Fruit fly (Drosophila melanogaster) whole organism, embryonic: Measurements from ENCODE around the gene haf.

ENCODE experiments used
- Asciz ChIP-seq: fragments of 200-800 bp; sonication (Bioruptor generic); optimal IDR thresholded peaks from 2 replicates; lab custom pipeline; 2017; ENCODE audit warnings: missing biosample characterization, mild to moderate bottlenecking, missing genetic modification characterization, missing genetic modification reagents
- Awh ChIP-seq: fragments of 200-800 bp; sonication (Bioruptor generic); IDR thresholded peaks from 2 replicates; pipeline ENCODE4, ENCODE4 v1.3.6; 2022; ENCODE audit warnings: missing biosample characterization, missing genetic modification characterization
- Bgb ChIP-seq: fragments of 200-800 bp; sonication (Bioruptor generic); IDR thresholded peaks from 2 replicates; pipeline ENCODE4 v1.3.6; 2022; ENCODE audit warnings: missing biosample characterization, missing genetic modification characterization; ENCODE audit not compliant: partially characterized antibody
- CG10565 ChIP-seq: fragments of 200-800 bp; sonication (Bioruptor generic); optimal IDR thresholded peaks from 3 replicates; lab custom pipeline; 2016; ENCODE audit warnings: missing biosample characterization, mild to moderate bottlenecking, missing genetic modification characterization
- CG10654 ChIP-seq: fragments of 200-800 bp; sonication (Bioruptor generic); optimal IDR thresholded peaks from 2 replicates; lab custom pipeline; 2016; ENCODE audit warnings: missing biosample characterization, missing genetic modification characterization
- CG11085 ChIP-seq: fragments of 200-800 bp; sonication (Bioruptor generic); IDR thresholded peaks from 2 replicates; pipeline ENCODE4 v1.3.6; 2022; ENCODE audit warnings: missing biosample characterization, missing genetic modification characterization
- CG11560 ChIP-seq: fragments of 200-800 bp; sonication (Bioruptor generic); IDR thresholded peaks from 3 replicates; pipeline ENCODE4 v1.3.6; 2022; ENCODE audit warnings: missing biosample characterization, missing genetic modification characterization
- CG11695 ChIP-seq: fragments of 200-800 bp; sonication (Bioruptor generic); IDR thresholded peaks from 3 replicates; pipeline ENCODE4 v1.3.6; 2022; ENCODE audit warnings: missing biosample characterization, missing genetic modification characterization
- CG12155 ChIP-seq: fragments of 200-800 bp; sonication (Bioruptor generic); optimal IDR thresholded peaks from 3 replicates; lab custom pipeline; 2016; ENCODE audit warnings: missing biosample characterization, missing genetic modification characterization
- CG12744 ChIP-seq: fragments of 200-800 bp; sonication (Bioruptor generic); optimal IDR thresholded peaks from 2 replicates; lab custom pipeline; 2016; ENCODE audit warnings: missing biosample characterization, missing genetic modification characterization
- CG14710 ChIP-seq: fragments of 200-800 bp; sonication (Bioruptor generic); optimal IDR thresholded peaks from 3 replicates; lab custom pipeline; 2019; ENCODE audit warnings: missing biosample characterization, mild to moderate bottlenecking, missing genetic modification characterization, moderate library complexity
- CG15011 ChIP-seq: fragments of 200-800 bp; sonication (Bioruptor generic); optimal IDR thresholded peaks from 3 replicates; lab custom pipeline; 2018; ENCODE audit warnings: missing biosample characterization, mild to moderate bottlenecking, missing genetic modification characterization
- CG17186 ChIP-seq: fragments of 200-800 bp; sonication (Bioruptor generic); optimal IDR thresholded peaks from 3 replicates; lab custom pipeline; 2017; ENCODE audit warnings: missing biosample characterization, missing genetic modification reagents, missing genetic modification characterization
- CG17359 ChIP-seq: fragments of 200-800 bp; sonication (Bioruptor generic); optimal IDR thresholded peaks from 3 replicates; lab custom pipeline; 2018; ENCODE audit warnings: missing biosample characterization, mild to moderate bottlenecking, missing genetic modification characterization, moderate library complexity
- CG18599 ChIP-seq: fragments of 200-800 bp; sonication (Bioruptor generic); optimal IDR thresholded peaks from 3 replicates; lab custom pipeline; 2017; ENCODE audit warnings: missing biosample characterization, missing genetic modification characterization, mild to moderate bottlenecking, moderate library complexity, missing genetic modification reagents
- CG2202 ChIP-seq: fragments of 200-800 bp; sonication (Bioruptor generic); optimal IDR thresholded peaks from 2 replicates; lab custom pipeline; 2018; ENCODE audit warnings: missing biosample characterization, mild to moderate bottlenecking, missing genetic modification characterization
- CG2875 ChIP-seq: fragments of 200-800 bp; sonication (Bioruptor generic); optimal IDR thresholded peaks from 2 replicates; lab custom pipeline; 2017; ENCODE audit warnings: missing biosample characterization, mild to moderate bottlenecking, missing genetic modification characterization, missing genetic modification reagents
- CG31365 ChIP-seq: fragments of 200-800 bp; sonication (Bioruptor generic); optimal IDR thresholded peaks from 2 replicates; lab custom pipeline; 2018; ENCODE audit warnings: missing biosample characterization, mild to moderate bottlenecking, missing genetic modification characterization
- CG6683 ChIP-seq: fragments of 200-800 bp; sonication (Bioruptor generic); optimal IDR thresholded peaks from 2 replicates; lab custom pipeline; 2017; ENCODE audit warnings: missing biosample characterization, mild to moderate bottlenecking, missing genetic modification characterization, missing genetic modification reagents
- CG7745 ChIP-seq: fragments of 200-800 bp; sonication (Bioruptor generic); optimal IDR thresholded peaks from 2 replicates; lab custom pipeline; 2018; ENCODE audit warnings: missing biosample characterization, mild to moderate bottlenecking, missing genetic modification characterization, moderate library complexity
- CG8290 ChIP-seq, 3 experiments: fragments of 200-800 bp; sonication (Bioruptor generic); optimal IDR thresholded peaks; 2 replicates each; lab custom pipeline; 2016 to 2019; ENCODE audit warnings: missing biosample characterization in 3 of 3, missing genetic modification characterization in 3 of 3, mild to moderate bottlenecking in 2 of 3, moderate library complexity in 1 of 3
- Dek ChIP-seq: fragments of 200-800 bp; sonication (Bioruptor generic); optimal IDR thresholded peaks from 3 replicates; lab custom pipeline; 2019; ENCODE audit warnings: missing biosample characterization, mild to moderate bottlenecking, missing genetic modification characterization, moderate library complexity
- Dll ChIP-seq: fragments of 200-800 bp; sonication (Bioruptor generic); IDR thresholded peaks from 4 replicates; pipeline ENCODE4 v1.3.6; 2022; ENCODE audit warnings: missing biosample characterization, missing genetic modification characterization; ENCODE audit not compliant: partially characterized antibody
- Mad ChIP-seq: fragments of 200-800 bp; sonication (Bioruptor generic); optimal IDR thresholded peaks from 2 replicates; lab custom pipeline; 2016; ENCODE audit warnings: missing biosample characterization, missing genetic modification characterization
- Myb ChIP-seq: fragments of 200-800 bp; sonication (Bioruptor generic); optimal IDR thresholded peaks from 2 replicates; lab custom pipeline; 2016; ENCODE audit warnings: missing biosample characterization, missing genetic modification characterization
- Poxn ChIP-seq: fragments of 200-800 bp; sonication (Bioruptor generic); IDR thresholded peaks from 2 replicates; pipeline ENCODE4 v1.3.6; 2022; ENCODE audit warnings: missing biosample characterization, missing genetic modification characterization
- Ravus ChIP-seq: fragments of 200-800 bp; sonication (Bioruptor generic); IDR thresholded peaks from 2 replicates; pipeline ENCODE4 v1.3.6; 2022; ENCODE audit warnings: missing biosample characterization, missing genetic modification characterization
- Rx ChIP-seq: fragments of 200-800 bp; sonication (Bioruptor generic); IDR thresholded peaks from 2 replicates; pipeline ENCODE4 v1.3.6; 2022; ENCODE audit warnings: missing biosample characterization, missing genetic modification characterization
- Side ChIP-seq: fragments of 200-800 bp; sonication (Bioruptor generic); optimal IDR thresholded peaks from 2 replicates; lab custom pipeline; 2016; ENCODE audit warnings: missing biosample characterization, missing genetic modification characterization
- Xbp1 ChIP-seq: fragments of 200-800 bp; sonication (Bioruptor generic); optimal IDR thresholded peaks from 3 replicates; lab custom pipeline; 2016; ENCODE audit warnings: missing biosample characterization, mild to moderate bottlenecking, missing genetic modification characterization
- bigmax ChIP-seq: fragments of 200-800 bp; sonication (Bioruptor generic); optimal IDR thresholded peaks from 2 replicates; lab custom pipeline; 2018; ENCODE audit warnings: missing biosample characterization, mild to moderate bottlenecking, missing genetic modification characterization
- bowl ChIP-seq: fragments of 200-800 bp; sonication (Bioruptor generic); IDR thresholded peaks from 2 replicates; pipeline ENCODE4 v1.3.6; 2022; ENCODE audit warnings: missing biosample characterization, missing genetic modification characterization
- bsh ChIP-seq, 2 experiments: fragments of 200-800 bp; sonication (Bioruptor generic); optimal IDR thresholded peaks; 2 replicates each; lab custom pipeline; 2017 to 2018; ENCODE audit warnings: mild to moderate bottlenecking in 2 of 2, missing biosample characterization in 2 of 2, missing genetic modification characterization in 2 of 2, moderate library complexity in 1 of 2
- chif ChIP-seq, 2 experiments: fragments of 200-800 bp; sonication (Bioruptor generic); optimal IDR thresholded peaks; 3 replicates each; lab custom pipeline; 2016; ENCODE audit warnings: missing biosample characterization in 2 of 2, missing genetic modification characterization in 2 of 2
- chm ChIP-seq: fragments of 200-800 bp; sonication (Bioruptor generic); IDR thresholded peaks from 2 replicates; pipeline ENCODE4 v1.3.6; 2022; ENCODE audit warnings: missing biosample characterization, missing genetic modification characterization
- ftz-f1 ChIP-seq: fragments of 200-800 bp; sonication (Bioruptor generic); optimal IDR thresholded peaks from 2 replicates; lab custom pipeline; 2016; ENCODE audit warnings: missing biosample characterization, missing genetic modification characterization
- gce ChIP-seq: fragments of 200-800 bp; sonication (Bioruptor generic); IDR thresholded peaks from 3 replicates; pipeline ENCODE4 v1.3.6; 2022; ENCODE audit warnings: missing biosample characterization, missing genetic modification characterization
- gem ChIP-seq: fragments of 200-800 bp; sonication (Bioruptor generic); optimal IDR thresholded peaks from 2 replicates; lab custom pipeline; 2019; ENCODE audit warnings: missing biosample characterization, mild to moderate bottlenecking, missing genetic modification characterization, moderate library complexity
- her ChIP-seq: fragments of 200-800 bp; sonication (Bioruptor generic); optimal IDR thresholded peaks from 2 replicates; lab custom pipeline; 2016; ENCODE audit warnings: missing biosample characterization, missing genetic modification characterization
- jing ChIP-seq: fragments of 200-800 bp; sonication (Bioruptor generic); optimal IDR thresholded peaks from 2 replicates; lab custom pipeline; 2018; ENCODE audit warnings: missing biosample characterization, mild to moderate bottlenecking, missing genetic modification characterization
- jumu ChIP-seq: fragments of 200-800 bp; sonication (Bioruptor generic); optimal IDR thresholded peaks from 3 replicates; lab custom pipeline; 2016; ENCODE audit warnings: missing biosample characterization, missing genetic modification characterization
- knrl ChIP-seq: fragments of 200-800 bp; sonication (Bioruptor generic); IDR thresholded peaks from 3 replicates; pipeline ENCODE4 v1.3.6; 2022; ENCODE audit warnings: missing biosample characterization, missing genetic modification characterization; ENCODE audit not compliant: partially characterized antibody
- nau ChIP-seq: fragments of 200-800 bp; sonication (Bioruptor generic); optimal IDR thresholded peaks from 3 replicates; lab custom pipeline; 2017; ENCODE audit warnings: missing biosample characterization, mild to moderate bottlenecking, missing genetic modification characterization, missing genetic modification reagents
- nerfin-1 ChIP-seq: fragments of 200-800 bp; sonication (Bioruptor generic); optimal IDR thresholded peaks from 3 replicates; lab custom pipeline; 2019; ENCODE audit warnings: missing biosample characterization, mild to moderate bottlenecking, missing genetic modification characterization, moderate library complexity
- pho ChIP-seq: fragments of 200-800 bp; sonication (Bioruptor generic); optimal IDR thresholded peaks from 2 replicates; lab custom pipeline; 2016; ENCODE audit warnings: missing biosample characterization, missing genetic modification characterization
- sima ChIP-seq: fragments of 200-800 bp; sonication (Bioruptor generic); optimal IDR thresholded peaks from 2 replicates; lab custom pipeline; 2016; ENCODE audit warnings: missing biosample characterization, missing genetic modification characterization
- tna ChIP-seq: fragments of 200-800 bp; sonication (Bioruptor generic); IDR thresholded peaks from 2 replicates; pipeline ENCODE4 v1.3.6; 2022; ENCODE audit warnings: missing biosample characterization, missing genetic modification characterization; ENCODE audit not compliant: partially characterized antibody
- tx ChIP-seq: fragments of 200-800 bp; sonication (Bioruptor generic); optimal IDR thresholded peaks from 2 replicates; lab custom pipeline; 2016; ENCODE audit warnings: missing biosample characterization, missing genetic modification characterization
- unc-4 ChIP-seq: fragments of 200-800 bp; sonication (Bioruptor generic); IDR thresholded peaks from 2 replicates; pipeline ENCODE4 v1.3.6; 2022; ENCODE audit warnings: missing biosample characterization, missing genetic modification characterization; ENCODE audit not compliant: partially characterized antibody
- yki ChIP-seq: fragments of >200 bp; optimal IDR thresholded peaks from 3 replicates; lab custom pipeline; 2018

Gene haf

dm6 chr2L:1651053-1651452 is 96.1 kb downstream of the haf start, which contains the start of gene chinmo (continued):
- TF ChIP-seq yki (lab: Kevin White, UChicago) (peak; percentile 48), sima (no peak), jing (GFP tag; lab: Kevin White, UChicago) (no peak), CG6683 (GFP tag; lab: Kevin White, UChicago) (no peak), CG17359 (tag; lab: Kevin White, UChicago) (peak; percentile 14), Awh (GFP tag; lab: Robert Waterston, UW) (peak; percentile 60; the same call in 1 of the 2 replicates), nau (no peak), CG11695 (0 out of 3 replicates have a peak, but pooled peaks have one; percentile 28), CG15011 (no peak), CG10565 (GFP tag; lab: Kevin White, UChicago) (no peak), CG11085 (GFP tag; lab: Robert Waterston, UW) (no peak), CG8290 (GFP tag; optimal IDR thresholded peaks at IDR 0.05; lab: Kevin White, UChicago) (no peak), CG8290 (tag; optimal IDR thresholded peaks at IDR 0.05; lab: Kevin White, UChicago) (peak in 1 of 2 experiments; percentile 67), CG18599 (GFP tag; lab: Kevin White, UChicago) (peak; percentile 24), bowl (GFP tag; lab: Robert Waterston, UW) (peak; percentile 26; the same call in 1 of the 2 replicates), CG12155 (GFP tag; lab: Kevin White, UChicago) (no peak), CG11560 (no peak), her (GFP tag; lab: Kevin White, UChicago) (no peak), Side (GFP tag; lab: Kevin White, UChicago) (no peak), CG17186 (GFP tag; lab: Kevin White, UChicago) (no peak), chm (GFP tag; lab: Robert Waterston, UW) (peak; percentile 96), jumu (GFP tag; lab: Kevin White, UChicago) (no peak), CG31365 (tag; lab: Kevin White, UChicago) (no peak), tx (GFP tag; lab: Kevin White, UChicago) (no peak), CG2875 (no peak), gce (GFP tag; lab: Robert Waterston, UW) (0 out of 3 replicates have a peak, but pooled peaks have one; percentile 14), CG2202 (tag; lab: Kevin White, UChicago) (no peak), bigmax (GFP tag; lab: Kevin White, UChicago) (no peak), CG14710 (tag; lab: Kevin White, UChicago) (no peak), Bgb (GFP tag; lab: Robert Waterston, UW) (peak; percentile 54; the same call in 1 of the 2 replicates), CG10654 (GFP tag; lab: Kevin White, UChicago) (no peak), knrl (GFP tag; lab: Robert Waterston, UW) (no peak), Poxn (GFP tag; lab: Robert Waterston, UW) (no peak), ftz-f1 (GFP tag; lab: Kevin White, UChicago) (peak; percentile 72), CG12744 (GFP tag; lab: Kevin White, UChicago) (no peak), unc-4 (GFP tag; lab: Robert Waterston, UW) (0 out of 2 replicates have a peak, but pooled peaks have one; percentile 31), bsh (GFP tag; optimal IDR thresholded peaks at IDR 0.05; lab: Kevin White, UChicago) (peak in 1 of 2 experiments; percentile 22), Dek (tag; lab: Kevin White, UChicago) (peak; percentile 36), tna (GFP tag; lab: Robert Waterston, UW) (no peak), chif (GFP tag; optimal IDR thresholded peaks at IDR 0.05; lab: Kevin White, UChicago) (no peak), Mad (GFP tag; lab: Kevin White, UChicago) (no peak), Ravus (GFP tag; lab: Robert Waterston, UW) (no peak), nerfin-1 (tag; lab: Kevin White, UChicago) (peak; percentile 79), Asciz (no peak), pho (no peak), gem (tag; lab: Kevin White, UChicago) (no peak), Xbp1 (no peak), CG7745 (tag; lab: Kevin White, UChicago) (no peak), Myb (GFP tag; lab: Kevin White, UChicago) (no peak), Dll (0 out of 4 replicates have a peak, but pooled peaks have one; percentile 23), Rx (GFP tag; lab: Robert Waterston, UW) (no peak)
